Worm (Caenorhabditis elegans) whole organism, L2 larva: ENCODE data around the gene C33D9.13.

Experiments used
- ZK546.5 ChIP-seq: sonication (generic microtip); optimal IDR thresholded peaks from 2 replicates; lab custom pipeline; 2017; ENCODE audit warnings: missing biosample characterization, missing genetic modification characterization
- blmp-1 ChIP-seq: sonication (generic microtip); optimal IDR thresholded peaks from 2 replicates; lab custom pipeline; 2017; ENCODE audit warnings: missing genetic modification characterization, mild to moderate bottlenecking, missing compliant biosample characterization, antibody characterized with exemption, moderate library complexity; ENCODE audit not compliant: insufficient read depth
- crh-2 ChIP-seq: sonication (generic microtip); optimal IDR thresholded peaks from 2 replicates; lab custom pipeline; 2017; ENCODE audit warnings: missing biosample characterization, missing genetic modification characterization
- nhr-23 ChIP-seq: fragments of 150-350 bp; optimal IDR thresholded peaks from 2 replicates; lab custom pipeline; 2014; ENCODE audit warnings: missing biosample characterization, missing genetic modification reagents, missing genetic modification characterization
- nhr-77 ChIP-seq: fragments of 150-350 bp; optimal IDR thresholded peaks from 2 replicates; lab custom pipeline; 2014; ENCODE audit warnings: missing biosample characterization, missing genetic modification characterization
- unc-55 ChIP-seq: fragments of 150-350 bp; sonication (generic microtip); optimal IDR thresholded peaks from 3 replicates; lab custom pipeline; 2014; ENCODE audit warnings: missing biosample characterization, missing genetic modification reagents, missing genetic modification characterization
- unc-62 ChIP-seq: fragments of 150-350 bp; optimal IDR thresholded peaks from 2 replicates; lab custom pipeline; 2014; ENCODE audit warnings: missing biosample characterization, missing genetic modification reagents, missing genetic modification characterization
- zag-1 ChIP-seq: fragments of 150-350 bp; optimal IDR thresholded peaks from 2 replicates; lab custom pipeline; 2014; ENCODE audit warnings: missing biosample characterization, missing genetic modification characterization
- ztf-11 ChIP-seq: sonication (generic microtip); optimal IDR thresholded peaks from 2 replicates; lab custom pipeline; 2017; ENCODE audit warnings: missing biosample characterization, missing genetic modification characterization

ce11 chrIV:8739294-8739693, 45.8 kb downstream of the C33D9.13 start, which contains the start of gene F21D5.5:
- TF ChIP-seq blmp-1 (tag; lab: Kevin White, UChicago) (no peak), nhr-23 (no peak), unc-55 (no peak), zag-1 (tag; lab: Kevin White, UChicago) (no peak), crh-2 (tag; lab: Kevin White, UChicago) (no peak), ZK546.5 (no peak), nhr-77 (tag; lab: Kevin White, UChicago) (no peak), unc-62 (no peak), ztf-11 (tag; lab: Kevin White, UChicago) (no peak)
